Worm (Caenorhabditis elegans) whole organism, L2 larva: Measurements from ENCODE around the gene T14E8.2.

Experiments used
- F13H6.1 ChIP-seq: sonication (generic microtip); optimal IDR thresholded peaks from 2 replicates; lab custom pipeline; 2016; ENCODE audit warnings: missing genetic modification characterization, missing compliant biosample characterization
- dmd-4 ChIP-seq: sonication (generic microtip); optimal IDR thresholded peaks from 2 replicates; lab custom pipeline; 2017; ENCODE audit warnings: missing biosample characterization, missing genetic modification characterization
- egl-27 ChIP-seq: sonication (generic microtip); optimal IDR thresholded peaks from 3 replicates; lab custom pipeline; 2017; ENCODE audit warnings: missing biosample characterization, missing genetic modification reagents, missing genetic modification characterization
- elt-3 ChIP-seq: sonication (generic microtip); optimal IDR thresholded peaks from 2 replicates; lab custom pipeline; 2017; ENCODE audit warnings: missing biosample characterization, missing genetic modification characterization
- mdl-1 ChIP-seq, 2 experiments: fragments of 150-350 bp in 1 of 2; sonication (generic microtip) in 1 of 2; optimal IDR thresholded peaks; 2 replicates each; lab custom pipeline; 2017; ENCODE audit warnings: missing biosample characterization in 2 of 2, missing genetic modification characterization in 2 of 2
- nhr-237 ChIP-seq: fragments of 150-350 bp; optimal IDR thresholded peaks from 2 replicates; lab custom pipeline; 2014; ENCODE audit warnings: missing biosample characterization, missing genetic modification characterization
- unc-55 ChIP-seq: fragments of 150-350 bp; sonication (generic microtip); optimal IDR thresholded peaks from 3 replicates; lab custom pipeline; 2014; ENCODE audit warnings: missing biosample characterization, missing genetic modification reagents, missing genetic modification characterization
- ztf-4 ChIP-seq: fragments of 150-350 bp; optimal IDR thresholded peaks from 2 replicates; lab custom pipeline; 2014; ENCODE audit warnings: missing biosample characterization, missing genetic modification characterization

- TF ChIP-seq dmd-4 (tag; lab: Kevin White, UChicago): no peak
- TF ChIP-seq F13H6.1: no peak
- no peak for TF ChIP-seq nhr-237
- TF ChIP-seq unc-55 (GFP tag; lab: Kevin White, UChicago): no peak
- TF ChIP-seq mdl-1 (tag; optimal IDR thresholded peaks at IDR 0.05; lab: Kevin White, UChicago): no peak
- no peak for TF ChIP-seq egl-27 (tag; lab: Kevin White, UChicago)
- no peak for TF ChIP-seq elt-3
- no peak for TF ChIP-seq ztf-4 (tag; lab: Kevin White, UChicago)
These were observed 8.9 kb downstream of the T14E8.2 start for ce11 chrX:6551679-6552078.
